Worm (Caenorhabditis elegans) whole organism, L4 larva: Measurements from ENCODE around the gene kreg-1.

Experiments
- T20F7.1 ChIP-seq: fragments of 200-800 bp; sonication (Bioruptor generic); optimal IDR thresholded peaks from 2 replicates; lab custom pipeline; 2018; ENCODE audit warnings: mild to moderate bottlenecking, missing genetic modification characterization, missing compliant biosample characterization
- ZK337.2 ChIP-seq: fragments of 200-800 bp; sonication (Bioruptor generic); IDR thresholded peaks from 2 replicates; pipeline ENCODE4 v1.3.6; 2022; ENCODE audit warnings: missing genetic modification reagents, missing genetic modification characterization, missing compliant biosample characterization
- aha-1 ChIP-seq: fragments of 150-350 bp; peaks from one replicate; lab custom pipeline; 2014; ENCODE audit warnings: missing biosample characterization, missing genetic modification characterization
- dpl-1 ChIP-seq: fragments of 150-350 bp; optimal IDR thresholded peaks from 2 replicates; lab custom pipeline; 2014; ENCODE audit warnings: missing biosample characterization, missing genetic modification reagents, missing genetic modification characterization
- fkh-10 ChIP-seq: fragments of 150-350 bp; optimal IDR thresholded peaks from 2 replicates; lab custom pipeline; 2014; ENCODE audit warnings: missing biosample characterization, missing genetic modification reagents, missing genetic modification characterization
- fos-1 ChIP-seq: fragments of 150-350 bp; optimal IDR thresholded peaks from 2 replicates; lab custom pipeline; 2014; ENCODE audit warnings: missing biosample characterization, missing genetic modification characterization
- lin-13 ChIP-seq: fragments of 150-350 bp; optimal IDR thresholded peaks from 2 replicates; lab custom pipeline; 2014; ENCODE audit warnings: missing biosample characterization, missing genetic modification reagents, missing genetic modification characterization
- lsy-2 ChIP-seq, 2 experiments: fragments of 150-350 bp in 1 of 2; sonication (generic microtip) in 1 of 2; optimal IDR thresholded peaks; 2 replicates each; lab custom pipeline; 2014 to 2017; ENCODE audit warnings: missing biosample characterization in 2 of 2, missing genetic modification characterization in 2 of 2
- nhr-28 ChIP-seq: fragments of 150-350 bp; optimal IDR thresholded peaks from 2 replicates; lab custom pipeline; 2014; ENCODE audit warnings: missing biosample characterization, missing genetic modification characterization
- pha-4 ChIP-seq, 2 experiments: fragments of 150-350 bp in 1 of 2; fragments of 200-800 bp in 1 of 2; sonication (Bioruptor generic) in 1 of 2; IDR thresholded peaks in 1 of 2; optimal IDR thresholded peaks in 1 of 2; 2 replicates each; pipeline versions ENCODE4 v1.3.6 to Lab custom; 2014 to 2022; ENCODE audit warnings: missing genetic modification characterization in 2 of 2, missing genetic modification reagents in 2 of 2, missing biosample characterization in 1 of 2, missing compliant biosample characterization in 1 of 2
- spr-3 ChIP-seq: fragments of 200-800 bp; sonication (Bioruptor generic); optimal IDR thresholded peaks from 2 replicates; lab custom pipeline; 2018; ENCODE audit warnings: mild to moderate bottlenecking, missing genetic modification characterization, missing compliant biosample characterization

DNA sequence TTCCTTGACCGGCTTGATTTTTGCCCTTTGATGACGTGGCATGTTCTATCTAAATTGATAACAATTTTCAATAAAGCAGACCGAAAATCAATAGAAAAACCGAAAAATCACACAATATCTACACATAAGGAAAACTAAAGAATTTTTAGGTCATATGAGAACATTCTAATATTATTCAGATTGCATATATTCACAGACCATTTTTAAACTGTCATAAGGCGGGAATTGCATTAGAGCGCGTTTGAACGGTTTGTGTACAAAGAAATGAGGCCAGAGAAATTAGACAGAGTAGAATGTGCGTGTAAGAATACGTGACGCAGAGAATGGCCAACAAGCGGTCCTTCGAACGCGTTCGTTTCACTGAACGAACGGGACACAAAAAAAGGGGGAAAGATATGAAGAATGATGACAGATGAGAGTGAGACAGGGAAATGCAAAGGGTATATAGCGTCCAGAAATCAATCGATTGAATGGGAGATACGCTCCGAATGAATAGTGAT lies 27.5 kb downstream of the kreg-1 start, which contains the start of gene M02D8.3:
- TF ChIP-seq aha-1 (tag; lab: Kevin White, UChicago) (peak; percentile 98), nhr-28 (tag; lab: Kevin White, UChicago) (peak; percentile 89), lin-13 (GFP tag; lab: Kevin White, UChicago) (peak; percentile 10), ZK337.2 (no peak), fos-1 (tag; lab: Kevin White, UChicago) (no peak), T20F7.1 (GFP tag; lab: Kevin White, UChicago) (peak; percentile 10), fkh-10 (GFP tag; lab: Kevin White, UChicago) (no peak), pha-4 (GFP tag; IDR thresholded peaks at IDR 0.05; lab: Robert Waterston, UW) (no peak), pha-4 (tag; optimal IDR thresholded peaks at IDR 0.05; lab: Kevin White, UChicago) (peak; percentile 48), spr-3 (no peak), dpl-1 (GFP tag; lab: Kevin White, UChicago) (peak; percentile 66), lsy-2 (tag; optimal IDR thresholded peaks at IDR 0.05; lab: Kevin White, UChicago) (peak in 1 of 2 experiments; percentile 69)
